2 worm cellular contexts compared by ENCODE assay signal in the genomic region with DNA sequence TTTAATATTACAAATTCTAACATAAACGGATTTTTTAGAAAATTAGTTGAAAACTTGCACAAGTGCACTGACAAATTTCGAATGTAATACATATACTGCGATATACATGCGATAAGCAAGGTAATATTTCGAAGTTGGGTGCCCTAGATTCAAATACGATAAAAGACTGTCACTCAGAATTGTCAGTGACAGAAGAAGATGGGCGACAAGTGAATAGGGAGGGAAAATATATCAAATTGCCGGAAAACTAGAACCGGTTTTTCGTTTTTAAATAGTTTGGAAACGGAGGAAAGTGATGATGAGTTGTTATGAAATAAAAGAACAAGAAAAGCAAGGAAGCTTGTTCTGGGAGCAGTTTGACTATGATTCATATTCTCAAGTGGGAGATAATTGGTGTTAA.
TF ChIP-seq lines count a peak whose summit lies in the region.

No protein-coding gene starts in this region.

TF ChIP-seq in whole organism, L1 larva, 84 proteins besides CTCF, POLR2A, EP300 and RAD21:
- TF ChIP-seq egl-13 (tag; optimal IDR thresholded peaks at IDR 0.05; lab: Kevin White, UChicago), result no peak
- TF ChIP-seq snu-23 (GFP tag; optimal IDR thresholded peaks at IDR 0.05; lab: Kevin White, UChicago), result peak; percentile 21
- no peak for TF ChIP-seq snpc-4 (tag; optimal IDR thresholded peaks at IDR 0.05; lab: Kevin White, UChicago)
- no peak for TF ChIP-seq hlh-4 (tag; optimal IDR thresholded peaks at IDR 0.05; lab: Kevin White, UChicago)
- no peak for TF ChIP-seq ceh-90 (tag; optimal IDR thresholded peaks at IDR 0.05; lab: Kevin White, UChicago)
- TF ChIP-seq nhr-85 (tag; lab: Kevin White, UChicago), result peak; percentile 87
- peak; percentile 26 for TF ChIP-seq mep-1 (tag; optimal IDR thresholded peaks at IDR 0.05; lab: Kevin White, UChicago)
- peak; percentile 14 for TF ChIP-seq rnt-1 (tag; optimal IDR thresholded peaks at IDR 0.05; lab: Kevin White, UChicago)
- TF ChIP-seq blmp-1 (tag; optimal IDR thresholded peaks at IDR 0.05; lab: Kevin White, UChicago), result peak; percentile 67
- no peak for TF ChIP-seq unc-62 (GFP tag; optimal IDR thresholded peaks at IDR 0.05; lab: Kevin White, UChicago)
- TF ChIP-seq lin-14 (GFP tag; optimal IDR thresholded peaks at IDR 0.05; lab: Kevin White, UChicago), result peak; percentile 55
TF ChIP-seq in whole organism, L1 larva: peak in this region for 6.

TF ChIP-seq in whole organism, mixed stage, embryonic, 35 proteins besides CTCF, POLR2A, EP300 and RAD21:
- no peak for TF ChIP-seq zip-8 (tag; optimal IDR thresholded peaks at IDR 0.05; lab: Kevin White, UChicago)
- TF ChIP-seq lin-13 (tag; optimal IDR thresholded peaks at IDR 0.05; lab: Kevin White, UChicago), result no peak
- TF ChIP-seq nhr-76 (tag; optimal IDR thresholded peaks at IDR 0.05; lab: Kevin White, UChicago), result no peak
- no peak for TF ChIP-seq hlh-1 (tag; optimal IDR thresholded peaks at IDR 0.05; lab: Kevin White, UChicago)
- no peak for TF ChIP-seq unc-120 (tag; optimal IDR thresholded peaks at IDR 0.05; lab: Kevin White, UChicago; ENCODE audit: poor library complexity, severe bottlenecking)
- no peak for TF ChIP-seq sptf-1 (tag; optimal IDR thresholded peaks at IDR 0.05; lab: Kevin White, UChicago)
- TF ChIP-seq unc-62 (GFP tag; optimal IDR thresholded peaks at IDR 0.05; lab: Kevin White, UChicago), result peak; percentile 15
- no peak for TF ChIP-seq sem-2 (GFP tag; optimal IDR thresholded peaks at IDR 0.05; lab: Kevin White, UChicago)
